Fruit fly (Drosophila melanogaster) whole organism, embryonic: ENCODE measurements around the gene awd.
A peak's percentile ranks its signal among the peaks of the same experiment; 100 is the strongest.

Experiments
- Aef1 ChIP-seq: fragments of 200-800 bp; sonication (Bioruptor generic); IDR thresholded peaks from 3 replicates; pipeline ENCODE4 v1.3.6; 2022; ENCODE audit warnings: missing biosample characterization, missing genetic modification characterization
- CG1024 ChIP-seq: fragments of 200-800 bp; sonication (Bioruptor generic); IDR thresholded peaks from 2 replicates; pipeline ENCODE4 v1.3.6; 2022; ENCODE audit warnings: missing biosample characterization, missing genetic modification characterization
- CG10462 ChIP-seq: fragments of 200-800 bp; sonication (Bioruptor generic); optimal IDR thresholded peaks from 2 replicates; lab custom pipeline; 2016; ENCODE audit warnings: missing biosample characterization, missing genetic modification characterization
- CG11398 ChIP-seq: fragments of 200-800 bp; sonication (Bioruptor generic); optimal IDR thresholded peaks from 2 replicates; lab custom pipeline; 2016; ENCODE audit warnings: missing biosample characterization, missing genetic modification characterization
- CG12659 ChIP-seq: fragments of 200-800 bp; sonication (Bioruptor generic); optimal IDR thresholded peaks from 3 replicates; lab custom pipeline; 2017; ENCODE audit warnings: mild to moderate bottlenecking, missing biosample characterization, missing genetic modification reagents, missing genetic modification characterization
- CG1603 ChIP-seq: fragments of 200-800 bp; sonication (Bioruptor generic); optimal IDR thresholded peaks from 2 replicates; lab custom pipeline; 2019; ENCODE audit warnings: missing biosample characterization, mild to moderate bottlenecking, missing genetic modification characterization, moderate library complexity
- CG16779 ChIP-seq: fragments of 200-800 bp; sonication (Bioruptor generic); IDR thresholded peaks from 2 replicates; pipeline ENCODE4 v1.3.6; 2022; ENCODE audit warnings: missing biosample characterization, missing genetic modification characterization
- CG17385 ChIP-seq: fragments of 200-800 bp; sonication (Bioruptor generic); optimal IDR thresholded peaks from 3 replicates; lab custom pipeline; 2018; ENCODE audit warnings: missing biosample characterization, mild to moderate bottlenecking, missing genetic modification characterization
- CG2129 ChIP-seq: fragments of 200-800 bp; sonication (Bioruptor generic); IDR thresholded peaks from 2 replicates; pipeline ENCODE4 v1.3.6; 2022; ENCODE audit warnings: missing biosample characterization, missing genetic modification characterization; ENCODE audit not compliant: partially characterized antibody
- CG2202 ChIP-seq: fragments of 200-800 bp; sonication (Bioruptor generic); optimal IDR thresholded peaks from 2 replicates; lab custom pipeline; 2018; ENCODE audit warnings: missing biosample characterization, mild to moderate bottlenecking, missing genetic modification characterization
- CG3163 ChIP-seq: fragments of 200-800 bp; sonication (Bioruptor generic); optimal IDR thresholded peaks from 3 replicates; lab custom pipeline; 2016; ENCODE audit warnings: missing biosample characterization, missing genetic modification characterization
- CG34376 ChIP-seq: fragments of 200-800 bp; sonication (Bioruptor generic); optimal IDR thresholded peaks from 2 replicates; lab custom pipeline; 2018; ENCODE audit warnings: missing biosample characterization, mild to moderate bottlenecking, missing genetic modification characterization
- CG4617 ChIP-seq: fragments of 200-800 bp; sonication (Bioruptor generic); optimal IDR thresholded peaks from 3 replicates; lab custom pipeline; 2016; ENCODE audit warnings: missing biosample characterization, missing genetic modification characterization, borderline replicate concordance
- CG4707 ChIP-seq: fragments of 200-800 bp; sonication (Bioruptor generic); optimal IDR thresholded peaks from 2 replicates; lab custom pipeline; 2018; ENCODE audit warnings: missing biosample characterization, mild to moderate bottlenecking, missing genetic modification characterization, moderate library complexity
- CG5245 ChIP-seq: fragments of 200-800 bp; sonication (Bioruptor generic); optimal IDR thresholded peaks from 3 replicates; lab custom pipeline; 2016; ENCODE audit warnings: missing biosample characterization, missing genetic modification characterization
- CG7786 ChIP-seq: fragments of 200-800 bp; sonication (Bioruptor generic); optimal IDR thresholded peaks from 2 replicates; lab custom pipeline; 2016; ENCODE audit warnings: missing biosample characterization, missing genetic modification characterization
- Doc3 ChIP-seq: fragments of 200-800 bp; sonication (Bioruptor generic); IDR thresholded peaks from 3 replicates; pipeline ENCODE4 v1.3.6; 2022; ENCODE audit warnings: missing biosample characterization, missing genetic modification characterization; ENCODE audit not compliant: partially characterized antibody
- Drgx ChIP-seq: fragments of 200-800 bp; sonication (Bioruptor generic); IDR thresholded peaks from 2 replicates; pipeline ENCODE4 v1.3.6; 2022; ENCODE audit warnings: missing biosample characterization, missing genetic modification characterization
- GATAe ChIP-seq: fragments of 200-800 bp; sonication (Bioruptor generic); conservative IDR thresholded peaks from 2 replicates; pipeline ENCODE4 v1.3.6; 2022; ENCODE audit warnings: missing biosample characterization, missing genetic modification characterization
- HLH4C ChIP-seq: fragments of 200-800 bp; sonication (Bioruptor generic); IDR thresholded peaks from 3 replicates; pipeline ENCODE4 v1.3.6; 2022; ENCODE audit warnings: missing biosample characterization, missing genetic modification characterization; ENCODE audit not compliant: partially characterized antibody
- Jarid2 ChIP-seq: fragments of 200-800 bp; sonication (Bioruptor generic); optimal IDR thresholded peaks from 3 replicates; lab custom pipeline; 2017; ENCODE audit warnings: mild to moderate bottlenecking, missing biosample characterization, missing genetic modification reagents, missing genetic modification characterization
- NFAT ChIP-seq: fragments of 200-800 bp; sonication (Bioruptor generic); IDR thresholded peaks from 2 replicates; pipeline ENCODE4 v1.3.6; 2022; ENCODE audit warnings: missing biosample characterization, missing genetic modification characterization
- Spps ChIP-seq: fragments of 200-800 bp; sonication (Bioruptor generic); optimal IDR thresholded peaks from 2 replicates; lab custom pipeline; 2018; ENCODE audit warnings: missing biosample characterization, mild to moderate bottlenecking, missing genetic modification characterization
- TFAM ChIP-seq: fragments of 200-800 bp; sonication (Bioruptor generic); optimal IDR thresholded peaks from 2 replicates; lab custom pipeline; 2017; ENCODE audit warnings: missing biosample characterization, missing genetic modification characterization, inconsistent platforms
- ara ChIP-seq: fragments of 200-800 bp; sonication (Bioruptor generic); IDR thresholded peaks from 2 replicates; pipeline ENCODE4 v1.3.6; 2022; ENCODE audit warnings: missing biosample characterization, missing genetic modification characterization
- btn ChIP-seq: fragments of 200-800 bp; sonication (Bioruptor generic); optimal IDR thresholded peaks from 2 replicates; lab custom pipeline; 2016; ENCODE audit warnings: missing biosample characterization, missing genetic modification characterization
- cato ChIP-seq: fragments of 200-800 bp; sonication (Bioruptor generic); optimal IDR thresholded peaks from 2 replicates; lab custom pipeline; 2016; ENCODE audit warnings: missing biosample characterization, missing genetic modification characterization, borderline replicate concordance
- chm ChIP-seq: fragments of 200-800 bp; sonication (Bioruptor generic); IDR thresholded peaks from 2 replicates; pipeline ENCODE4 v1.3.6; 2022; ENCODE audit warnings: missing biosample characterization, missing genetic modification characterization
- dati ChIP-seq: fragments of 200-800 bp; sonication (Bioruptor generic); IDR thresholded peaks from 2 replicates; pipeline ENCODE4 v1.3.6; 2022; ENCODE audit warnings: missing biosample characterization, missing genetic modification characterization
- dm ChIP-seq: fragments of 200-800 bp; sonication (Bioruptor generic); optimal IDR thresholded peaks from 3 replicates; lab custom pipeline; 2016; ENCODE audit warnings: missing biosample characterization, missing genetic modification characterization
- dmrt11E ChIP-seq: fragments of 200-800 bp; sonication (Bioruptor generic); optimal IDR thresholded peaks from 3 replicates; lab custom pipeline; 2018; ENCODE audit warnings: missing biosample characterization, mild to moderate bottlenecking, missing genetic modification characterization, moderate library complexity
- eve ChIP-seq, 2 experiments: fragments of >200 bp; optimal IDR thresholded peaks; 2 replicates each; lab custom pipeline; 2017; ENCODE audit warnings: missing biosample characterization in 2 of 2, missing genetic modification characterization in 2 of 2
- fd96Cb ChIP-seq: fragments of 200-800 bp; sonication (Bioruptor generic); optimal IDR thresholded peaks from 2 replicates; lab custom pipeline; 2018; ENCODE audit warnings: missing biosample characterization, mild to moderate bottlenecking, missing genetic modification characterization, moderate library complexity
- ftz-f1 ChIP-seq: fragments of 200-800 bp; sonication (Bioruptor generic); optimal IDR thresholded peaks from 2 replicates; lab custom pipeline; 2016; ENCODE audit warnings: missing biosample characterization, missing genetic modification characterization
- jigr1 ChIP-seq: fragments of 200-800 bp; sonication (Bioruptor generic); IDR thresholded peaks from 3 replicates; pipeline ENCODE4 v1.3.6; 2022; ENCODE audit warnings: missing biosample characterization, missing genetic modification characterization
- kah ChIP-seq: fragments of 200-800 bp; sonication (Bioruptor generic); optimal IDR thresholded peaks from 2 replicates; lab custom pipeline; 2018; ENCODE audit warnings: missing biosample characterization, mild to moderate bottlenecking, missing genetic modification characterization
- luna ChIP-seq: fragments of 200-800 bp; sonication (Bioruptor generic); optimal IDR thresholded peaks from 2 replicates; lab custom pipeline; 2016; ENCODE audit warnings: missing biosample characterization, missing genetic modification characterization
- oc ChIP-seq: fragments of 200-800 bp; sonication (Bioruptor generic); optimal IDR thresholded peaks from 2 replicates; lab custom pipeline; 2018; ENCODE audit warnings: missing biosample characterization, mild to moderate bottlenecking, missing genetic modification characterization, moderate library complexity
- pfk ChIP-seq: fragments of 200-800 bp; sonication (Bioruptor generic); optimal IDR thresholded peaks from 2 replicates; lab custom pipeline; 2018; ENCODE audit warnings: missing biosample characterization, mild to moderate bottlenecking, missing genetic modification characterization, moderate library complexity
- pzg ChIP-seq: fragments of 200-800 bp; sonication (Bioruptor generic); optimal IDR thresholded peaks from 3 replicates; lab custom pipeline; 2018; ENCODE audit warnings: missing biosample characterization, mild to moderate bottlenecking, missing genetic modification characterization, moderate library complexity
- ro ChIP-seq: fragments of 200-800 bp; sonication (Bioruptor generic); IDR thresholded peaks from 2 replicates; pipeline ENCODE4 v1.3.6; 2022; ENCODE audit warnings: missing biosample characterization, missing genetic modification characterization
- run ChIP-seq: fragments of 200-800 bp; sonication (Bioruptor generic); optimal IDR thresholded peaks from 3 replicates; lab custom pipeline; 2018; ENCODE audit warnings: missing biosample characterization, mild to moderate bottlenecking, missing genetic modification characterization
- schlank ChIP-seq: fragments of 200-800 bp; sonication (Bioruptor generic); optimal IDR thresholded peaks from 2 replicates; lab custom pipeline; 2018; ENCODE audit warnings: missing biosample characterization, mild to moderate bottlenecking, missing genetic modification characterization
- sim ChIP-seq: fragments of 200-800 bp; sonication (Bioruptor generic); IDR thresholded peaks from 2 replicates; pipeline ENCODE4 v1.3.6; 2022; ENCODE audit warnings: missing biosample characterization, missing genetic modification characterization
- slp2 ChIP-seq: fragments of 200-800 bp; sonication (Bioruptor generic); optimal IDR thresholded peaks from 2 replicates; lab custom pipeline; 2016; ENCODE audit warnings: missing biosample characterization, missing genetic modification characterization
- sr ChIP-seq: fragments of 200-800 bp; sonication (Bioruptor generic); IDR thresholded peaks from 3 replicates; pipeline ENCODE4 v1.3.6; 2022; ENCODE audit warnings: missing biosample characterization, missing genetic modification characterization
- tgo ChIP-seq: fragments of 200-800 bp; sonication (Bioruptor generic); IDR thresholded peaks from 3 replicates; pipeline ENCODE4 v1.3.6; 2022; ENCODE audit warnings: missing biosample characterization, missing genetic modification characterization
- tin ChIP-seq: fragments of 200-800 bp; sonication (Bioruptor generic); optimal IDR thresholded peaks from 3 replicates; lab custom pipeline; 2016; ENCODE audit warnings: missing biosample characterization, missing genetic modification characterization
- toy ChIP-seq: fragments of 200-800 bp; sonication (Bioruptor generic); IDR thresholded peaks from 2 replicates; pipeline ENCODE4 v1.3.6; 2022; ENCODE audit warnings: missing biosample characterization, missing genetic modification characterization
- vnd ChIP-seq: fragments of 200-800 bp; sonication (Bioruptor generic); IDR thresholded peaks from 3 replicates; pipeline ENCODE4 v1.3.6; 2022; ENCODE audit warnings: missing biosample characterization, missing genetic modification characterization; ENCODE audit not compliant: partially characterized antibody
- yki ChIP-seq: fragments of >200 bp; optimal IDR thresholded peaks from 3 replicates; lab custom pipeline; 2018
- zen2 ChIP-seq: fragments of 200-800 bp; sonication (Bioruptor generic); IDR thresholded peaks from 3 replicates; pipeline ENCODE4 v1.3.6; 2022; ENCODE audit warnings: missing biosample characterization, missing genetic modification characterization; ENCODE audit not compliant: partially characterized antibody

awd gene

DNA sequence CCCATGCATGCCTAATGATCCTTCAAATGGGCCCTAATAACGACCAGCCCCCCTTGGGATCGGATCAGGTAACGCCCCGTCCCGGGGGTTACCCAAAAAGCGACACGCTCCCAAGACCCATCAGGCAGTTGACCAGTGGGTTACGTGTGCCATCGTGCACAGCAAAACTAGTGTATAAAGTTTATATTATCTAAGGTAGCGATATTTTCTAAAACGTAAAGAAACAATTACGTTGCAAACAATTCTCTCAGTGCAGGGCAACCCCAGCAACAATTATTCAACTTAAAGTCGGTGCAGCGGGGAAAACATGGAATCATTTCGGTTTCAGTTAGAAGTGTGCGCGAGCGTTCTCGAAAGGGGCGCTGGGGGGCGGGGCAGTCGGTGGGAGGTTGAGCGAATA, 33.3 kb downstream of the awd start (continued):
- TF ChIP-seq oc (tag; lab: Kevin White, UChicago) (no peak), Doc3 (GFP tag; lab: Robert Waterston, UW) (no peak), pfk (GFP tag; lab: Kevin White, UChicago) (no peak), NFAT (GFP tag; lab: Robert Waterston, UW) (no peak), Aef1 (GFP tag; lab: Robert Waterston, UW) (no peak), GATAe (GFP tag; lab: Robert Waterston, UW) (no peak), cato (GFP tag; lab: Kevin White, UChicago) (no peak), CG7786 (GFP tag; lab: Kevin White, UChicago) (no peak), dmrt11E (tag; lab: Kevin White, UChicago) (peak; percentile 42), HLH4C (GFP tag; lab: Robert Waterston, UW) (no peak), slp2 (no peak), CG5245 (GFP tag; lab: Kevin White, UChicago) (no peak), tin (GFP tag; lab: Kevin White, UChicago) (peak; percentile 9), TFAM (GFP tag; lab: Kevin White, UChicago) (no peak), yki (lab: Kevin White, UChicago) (no peak), CG11398 (GFP tag; lab: Kevin White, UChicago) (no peak), ro (GFP tag; lab: Robert Waterston, UW) (no peak), luna (GFP tag; lab: Kevin White, UChicago) (no peak), kah (GFP tag; lab: Kevin White, UChicago) (no peak), ara (GFP tag; lab: Robert Waterston, UW) (no peak; the same call in 1 of the 2 replicates), dati (no peak), CG1024 (0 out of 2 replicates have a peak, but pooled peaks have one; percentile 15), CG4617 (GFP tag; lab: Kevin White, UChicago) (no peak), CG12659 (no peak), jigr1 (no peak), sr (GFP tag; lab: Robert Waterston, UW) (no peak), CG1603 (peak; percentile 58), btn (GFP tag; lab: Kevin White, UChicago) (no peak), CG34376 (GFP tag; lab: Kevin White, UChicago) (no peak), zen2 (GFP tag; lab: Robert Waterston, UW) (no peak), chm (GFP tag; lab: Robert Waterston, UW) (no peak), CG16779 (GFP tag; lab: Robert Waterston, UW) (no peak), schlank (no peak), CG4707 (no peak), CG2202 (tag; lab: Kevin White, UChicago) (peak; percentile 26), ftz-f1 (GFP tag; lab: Kevin White, UChicago) (no peak), pzg (GFP tag; lab: Kevin White, UChicago) (no peak), Spps (tag; lab: Kevin White, UChicago) (no peak), CG17385 (GFP tag; lab: Kevin White, UChicago) (no peak), tgo (GFP tag; lab: Robert Waterston, UW) (no peak), dm (no peak), run (tag; lab: Kevin White, UChicago) (no peak), CG2129 (GFP tag; lab: Robert Waterston, UW) (no peak), sim (GFP tag; lab: Robert Waterston, UW) (no peak), CG3163 (GFP tag; lab: Kevin White, UChicago) (no peak), Jarid2 (GFP tag; lab: Kevin White, UChicago) (no peak), toy (GFP tag; lab: Robert Waterston, UW) (no peak), fd96Cb (tag; lab: Kevin White, UChicago) (peak; percentile 25), eve (GFP tag; optimal IDR thresholded peaks at IDR 0.05; lab: Kevin White, UChicago) (no peak), CG10462 (GFP tag; lab: Kevin White, UChicago) (no peak), vnd (GFP tag; lab: Robert Waterston, UW) (no peak), Drgx (GFP tag; lab: Robert Waterston, UW) (peak; percentile 46)
